Worm (Caenorhabditis elegans) whole organism, L4/young adult: ENCODE data around the gene C06E7.2.

Source experiments
- W03F9.2 ChIP-seq: fragments of 150-350 bp; optimal IDR thresholded peaks from 2 replicates; lab custom pipeline; 2014; ENCODE audit warnings: missing biosample characterization, missing genetic modification characterization
- him-1 ChIP-seq: sonication (generic microtip); optimal IDR thresholded peaks from 2 replicates; lab custom pipeline; 2016; ENCODE audit warnings: missing genotype, missing genetic modification reagents, missing genetic modification characterization, missing compliant biosample characterization

ce11 chrIV:5816466-5816865, 22.8 kb upstream of the C06E7.2 start:
- TF ChIP-seq him-1 (tag; lab: Kevin White, UChicago) (no peak), W03F9.2 (no peak)
